Worm (Caenorhabditis elegans) whole organism, L1 larva: ENCODE data around the gene clec-148.

Source experiments
- F16B12.6 ChIP-seq: fragments of 150-350 bp; optimal IDR thresholded peaks from 2 replicates; lab custom pipeline; 2014; ENCODE audit warnings: missing biosample characterization, missing genetic modification characterization
- Y116A8C.19 ChIP-seq: sonication (generic microtip); optimal IDR thresholded peaks from 2 replicates; lab custom pipeline; 2016; ENCODE audit warnings: missing compliant biosample characterization, missing genetic modification characterization, borderline replicate concordance
- aha-1 ChIP-seq: fragments of 150-350 bp; optimal IDR thresholded peaks from 2 replicates; lab custom pipeline; 2014; ENCODE audit warnings: missing biosample characterization, missing genetic modification characterization
- alr-1 ChIP-seq: fragments of 200-800 bp; sonication (Bioruptor generic); optimal IDR thresholded peaks from 2 replicates; lab custom pipeline; 2018; ENCODE audit warnings: borderline replicate concordance, mild to moderate bottlenecking, missing genetic modification characterization, missing compliant biosample characterization
- ceh-88 ChIP-seq: fragments of 200-800 bp; sonication (Bioruptor generic); IDR thresholded peaks from 2 replicates; pipeline ENCODE4 v1.3.6; 2022; ENCODE audit warnings: missing genetic modification characterization, missing compliant biosample characterization
- ceh-90 ChIP-seq: sonication (generic microtip); optimal IDR thresholded peaks from 2 replicates; lab custom pipeline; 2016; ENCODE audit warnings: missing genetic modification characterization, missing compliant biosample characterization
- ces-1 ChIP-seq: fragments of 150-350 bp; optimal IDR thresholded peaks from 2 replicates; lab custom pipeline; 2014; ENCODE audit warnings: missing biosample characterization, missing genetic modification reagents, missing genetic modification characterization
- dsc-1 ChIP-seq: sonication (generic microtip); optimal IDR thresholded peaks from 2 replicates; lab custom pipeline; 2016; ENCODE audit warnings: mild to moderate bottlenecking, missing genetic modification characterization, missing compliant biosample characterization
- efl-1 ChIP-seq, 4 experiments: fragments of 150-350 bp; optimal IDR thresholded peaks in 3 of 4; peaks in 1 of 4; 1 replicate in 1 of 4; 2 replicates in 3 of 4; lab custom pipeline; 2014; ENCODE audit warnings: missing biosample characterization in 2 of 4, missing genetic modification characterization in 2 of 4, missing genetic modification reagents in 2 of 4
- efl-3 ChIP-seq: fragments of 200-800 bp; sonication (Bioruptor generic); optimal IDR thresholded peaks from 2 replicates; lab custom pipeline; 2018; ENCODE audit warnings: mild to moderate bottlenecking, missing genetic modification characterization, missing compliant biosample characterization
- egl-27 ChIP-seq, 2 experiments: fragments of 150-350 bp in 1 of 2; sonication (generic microtip); optimal IDR thresholded peaks; 3 replicates each; lab custom pipeline; 2017 to 2018; ENCODE audit warnings: missing biosample characterization in 2 of 2, missing genetic modification characterization in 2 of 2, missing genetic modification reagents in 2 of 2
- elt-2 ChIP-seq: sonication (generic microtip); optimal IDR thresholded peaks from 2 replicates; lab custom pipeline; 2016; ENCODE audit warnings: missing genetic modification characterization, mild to moderate bottlenecking, inconsistent platforms, missing compliant biosample characterization, missing genetic modification reagents
- ets-5 ChIP-seq: fragments of 200-800 bp; sonication (Bioruptor generic); IDR thresholded peaks from 2 replicates; pipeline ENCODE4 v1.3.6; 2022; ENCODE audit warnings: missing genetic modification characterization, missing compliant biosample characterization
- fkh-8 ChIP-seq: sonication (generic microtip); optimal IDR thresholded peaks from 2 replicates; lab custom pipeline; 2016; ENCODE audit warnings: mild to moderate bottlenecking, missing genetic modification characterization, missing compliant biosample characterization
- grh-1 ChIP-seq: fragments of 200-800 bp; sonication (Bioruptor generic); IDR thresholded peaks from 2 replicates; pipeline ENCODE4 v1.3.6; 2022; ENCODE audit warnings: missing genetic modification reagents, missing genetic modification characterization, missing compliant biosample characterization
- hlh-4 ChIP-seq: sonication (generic microtip); optimal IDR thresholded peaks from 2 replicates; lab custom pipeline; 2016; ENCODE audit warnings: mild to moderate bottlenecking, missing genetic modification characterization, missing compliant biosample characterization
- jun-1 ChIP-seq: fragments of 150-350 bp; optimal IDR thresholded peaks from 2 replicates; lab custom pipeline; 2014; ENCODE audit warnings: missing biosample characterization, missing genetic modification reagents, missing genetic modification characterization
- lin-35 ChIP-seq, 2 experiments: fragments of 150-350 bp; optimal IDR thresholded peaks; 2 replicates each; lab custom pipeline; 2014; ENCODE audit warnings: missing biosample characterization in 2 of 2, missing genetic modification characterization in 2 of 2, missing genetic modification reagents in 2 of 2
- lin-39 ChIP-seq: fragments of 150-350 bp; optimal IDR thresholded peaks from 2 replicates; lab custom pipeline; 2014; ENCODE audit warnings: missing biosample characterization, missing genetic modification reagents, missing genetic modification characterization
- lir-3 ChIP-seq: sonication (generic microtip); optimal IDR thresholded peaks from 2 replicates; lab custom pipeline; 2016; ENCODE audit warnings: mild to moderate bottlenecking, missing genetic modification characterization, moderate library complexity, missing compliant biosample characterization; ENCODE audit not compliant: poor library complexity
- mab-9 ChIP-seq: fragments of 200-800 bp; sonication (Bioruptor generic); IDR thresholded peaks from 2 replicates; pipeline ENCODE4 v1.3.6; 2022; ENCODE audit warnings: missing genetic modification reagents, missing genetic modification characterization, missing compliant biosample characterization
- mef-2 ChIP-seq: fragments of 150-350 bp; optimal IDR thresholded peaks from 2 replicates; lab custom pipeline; 2014; ENCODE audit warnings: missing biosample characterization, missing genetic modification characterization
- nhr-11 ChIP-seq: fragments of 150-350 bp; optimal IDR thresholded peaks from 2 replicates; lab custom pipeline; 2014; ENCODE audit warnings: missing biosample characterization, missing genetic modification characterization
- nhr-12 ChIP-seq: sonication (generic microtip); optimal IDR thresholded peaks from 2 replicates; lab custom pipeline; 2017; ENCODE audit warnings: missing biosample characterization, missing genetic modification characterization
- nhr-19 ChIP-seq: fragments of 200-800 bp; sonication (Bioruptor generic); conservative IDR thresholded peaks from 2 replicates; pipeline ENCODE4 v1.3.6; 2022; ENCODE audit warnings: missing genetic modification characterization, missing compliant biosample characterization
- nhr-20 ChIP-seq: sonication (generic microtip); optimal IDR thresholded peaks from 2 replicates; lab custom pipeline; 2016; ENCODE audit warnings: mild to moderate bottlenecking, missing genetic modification characterization, missing compliant biosample characterization
- nhr-47 ChIP-seq: sonication (generic microtip); optimal IDR thresholded peaks from 2 replicates; lab custom pipeline; 2016; ENCODE audit warnings: mild to moderate bottlenecking, missing genetic modification characterization, moderate library complexity, missing compliant biosample characterization
- nhr-76 ChIP-seq: sonication (generic microtip); optimal IDR thresholded peaks from 2 replicates; lab custom pipeline; 2017; ENCODE audit warnings: missing biosample characterization, missing genetic modification characterization
- nhr-77 ChIP-seq: fragments of 150-350 bp; optimal IDR thresholded peaks from 2 replicates; lab custom pipeline; 2014; ENCODE audit warnings: missing biosample characterization, missing genetic modification characterization
- nhr-85 ChIP-seq: sonication (generic microtip); peaks from one replicate; lab custom pipeline; 2016; ENCODE audit warnings: missing genetic modification characterization, inconsistent platforms, missing compliant biosample characterization
- nhr-90 ChIP-seq: sonication (generic microtip); optimal IDR thresholded peaks from 2 replicates; lab custom pipeline; 2016; ENCODE audit warnings: mild to moderate bottlenecking, missing genetic modification characterization, missing compliant biosample characterization; ENCODE audit not compliant: poor library complexity
- pax-3 ChIP-seq: fragments of 200-800 bp; sonication (Bioruptor generic); optimal IDR thresholded peaks from 2 replicates; lab custom pipeline; 2018; ENCODE audit warnings: mild to moderate bottlenecking, missing genetic modification characterization, moderate library complexity, missing compliant biosample characterization
- pqm-1 ChIP-seq: sonication (generic microtip); optimal IDR thresholded peaks from 3 replicates; lab custom pipeline; 2017; ENCODE audit warnings: missing biosample characterization, missing genetic modification characterization
- snpc-4 ChIP-seq: fragments of 150-350 bp; optimal IDR thresholded peaks from 2 replicates; lab custom pipeline; 2014; ENCODE audit warnings: missing biosample characterization, missing genetic modification characterization
- sox-4 ChIP-seq: sonication (generic microtip); optimal IDR thresholded peaks from 2 replicates; lab custom pipeline; 2016; ENCODE audit warnings: missing genetic modification characterization, missing compliant biosample characterization
- sptf-1 ChIP-seq: fragments of 150-350 bp; optimal IDR thresholded peaks from 2 replicates; lab custom pipeline; 2014; ENCODE audit warnings: missing biosample characterization, missing genetic modification characterization
- sup-37 ChIP-seq: fragments of 200-800 bp; sonication (Bioruptor generic); optimal IDR thresholded peaks from 2 replicates; lab custom pipeline; 2018; ENCODE audit warnings: mild to moderate bottlenecking, missing genetic modification characterization, missing compliant biosample characterization
- tbx-2 ChIP-seq: sonication (generic microtip); optimal IDR thresholded peaks from 2 replicates; lab custom pipeline; 2016; ENCODE audit warnings: missing genetic modification characterization, missing compliant biosample characterization
- unc-130 ChIP-seq: fragments of 150-350 bp; optimal IDR thresholded peaks from 2 replicates; lab custom pipeline; 2017; ENCODE audit warnings: missing biosample characterization, missing genetic modification characterization, inconsistent platforms
- xbp-1 ChIP-seq: sonication (generic microtip); optimal IDR thresholded peaks from 2 replicates; lab custom pipeline; 2016; ENCODE audit warnings: missing genetic modification characterization, missing compliant biosample characterization
- zag-1 ChIP-seq: fragments of 150-350 bp; optimal IDR thresholded peaks from 2 replicates; lab custom pipeline; 2014; ENCODE audit warnings: missing biosample characterization, missing genetic modification characterization
- zip-4 ChIP-seq: fragments of 200-800 bp; sonication (Bioruptor generic); optimal IDR thresholded peaks from 2 replicates; lab custom pipeline; 2018; ENCODE audit warnings: mild to moderate bottlenecking, missing genetic modification characterization, moderate library complexity, missing compliant biosample characterization
- ztf-4 ChIP-seq: fragments of 150-350 bp; optimal IDR thresholded peaks from 2 replicates; lab custom pipeline; 2014; ENCODE audit warnings: missing biosample characterization, missing genetic modification characterization

Gene clec-148

ce11 chrIII:187829-188228, 12.2 kb upstream of the clec-148 start, which contains the start of gene mxl-2:
Gene mxl-2 (minus strand): TSS chrIII:188131.
- TF ChIP-seq alr-1 (tag; lab: Kevin White, UChicago) (no peak), sptf-1 (tag; lab: Kevin White, UChicago) (no peak), lir-3 (no peak), nhr-19 (GFP tag; lab: Robert Waterston, UW) (no peak), efl-1 (optimal IDR thresholded peaks at IDR 0.05; lab: Kevin White, UChicago) (no peak), efl-1 (GFP tag; optimal IDR thresholded peaks at IDR 0.05 in 1 of 2; lab: Kevin White, UChicago) (peak in 1 of 2 experiments; percentile 22)

- TF ChIP-seq efl-1 (optimal IDR thresholded peaks at IDR 0.05; lab: Kevin White, UChicago) (no peak), efl-1 (GFP tag; optimal IDR thresholded peaks at IDR 0.05 in 1 of 2; lab: Kevin White, UChicago) (peak in 1 of 2 experiments; percentile 64), hlh-4 (tag; lab: Kevin White, UChicago) (no peak)
Observed at ce11 chrIII:184335-184734, 8.7 kb upstream of the clec-148 start.

- TF ChIP-seq F16B12.6 (tag; lab: Kevin White, UChicago) (no peak), elt-2 (tag; lab: Kevin White, UChicago) (peak; percentile 39)
Observed at ce11 chrIII:183072-183471, 7.4 kb upstream of the clec-148 start.

ce11 chrIII:182080-182479, 6.4 kb upstream of the clec-148 start, which contains the start of gene F40G9.15:
Gene F40G9.15 (plus strand): TSS chrIII:182380.
- TF ChIP-seq ceh-90 (tag; lab: Kevin White, UChicago) (no peak), sox-4 (no peak), ces-1 (GFP tag; lab: Kevin White, UChicago) (no peak), dsc-1 (tag; lab: Kevin White, UChicago) (no peak), zip-4 (GFP tag; lab: Kevin White, UChicago) (no peak), zag-1 (no peak), ztf-4 (no peak), pqm-1 (no peak), ceh-88 (GFP tag; lab: Robert Waterston, UW) (no peak), unc-130 (tag; lab: Kevin White, UChicago) (no peak), nhr-76 (no peak), egl-27 (tag; optimal IDR thresholded peaks at IDR 0.05; lab: Kevin White, UChicago) (no peak), hlh-4 (tag; lab: Kevin White, UChicago) (no peak), Y116A8C.19 (no peak), tbx-2 (tag; lab: Kevin White, UChicago) (no peak), nhr-12 (no peak), nhr-20 (tag; lab: Kevin White, UChicago) (no peak)

DNA sequence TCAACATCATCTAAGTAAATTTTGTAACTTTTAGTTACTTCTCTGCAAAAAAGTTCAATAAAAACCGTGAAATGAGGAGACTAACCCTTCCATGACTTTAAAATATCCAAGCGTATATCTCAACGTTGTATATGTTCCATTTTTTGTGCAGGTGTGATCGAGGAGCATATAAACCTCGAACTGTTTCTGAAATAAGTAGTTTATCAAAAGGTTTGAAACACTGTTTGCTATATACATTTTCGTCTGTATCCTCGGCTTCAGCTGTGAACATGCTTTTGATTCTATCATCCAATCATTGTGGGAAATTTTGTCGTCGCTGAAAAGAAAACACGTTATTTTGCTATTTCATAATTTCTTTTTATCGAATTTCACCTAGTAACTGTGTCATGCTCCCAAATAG, 5.3 kb upstream of the clec-148 start, which contains the start of gene F40G9.5:
Gene F40G9.5, plus strand, starts transcription at position 301 of the 400 bp plus-strand sequence.
- TF ChIP-seq nhr-11 = no peak
- TF ChIP-seq zip-4 (GFP tag; lab: Kevin White, UChicago) = no peak
- no peak for TF ChIP-seq dsc-1 (tag; lab: Kevin White, UChicago)
- TF ChIP-seq nhr-47 (tag; lab: Kevin White, UChicago) = no peak
- no peak for TF ChIP-seq lin-39
- no peak for TF ChIP-seq efl-3 (GFP tag; lab: Kevin White, UChicago)
- no peak for TF ChIP-seq mef-2 (tag; lab: Kevin White, UChicago)
- TF ChIP-seq hlh-4 (tag; lab: Kevin White, UChicago) = no peak
- no peak for TF ChIP-seq ets-5 (GFP tag; lab: Robert Waterston, UW)
- TF ChIP-seq snpc-4 (tag; lab: Kevin White, UChicago) = no peak
- no peak for TF ChIP-seq sup-37 (GFP tag; lab: Kevin White, UChicago)
- TF ChIP-seq, all 84 proteins: peak for 0

DNA sequence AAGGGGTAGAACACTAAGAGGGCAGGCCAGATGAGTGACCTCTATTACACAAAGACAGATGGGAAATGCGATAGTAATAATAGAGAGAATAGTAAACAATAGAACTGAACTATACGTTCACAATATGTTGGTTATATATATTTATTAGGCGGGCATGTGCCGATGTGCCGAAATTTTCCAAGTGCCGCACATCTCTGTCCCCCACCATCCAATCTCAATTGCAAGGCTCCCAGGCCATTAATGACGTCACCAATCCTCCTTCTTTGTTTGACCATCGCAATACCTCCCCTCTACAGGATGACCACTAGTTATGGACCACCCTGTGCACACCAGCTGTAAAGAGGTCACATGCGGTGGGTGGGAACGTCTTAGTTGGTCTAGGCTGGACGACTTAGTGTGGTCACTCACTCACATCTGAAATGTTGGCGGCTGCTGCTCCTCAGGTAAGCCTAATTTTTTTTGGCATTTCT, 3.5 kb upstream of the clec-148 start, which contains the start of gene F40G9.6:
Gene F40G9.6, plus strand, starts transcription at position 420 of the 470 bp plus-strand sequence.
- TF ChIP-seq dsc-1 (tag; lab: Kevin White, UChicago) (no peak), zag-1 (no peak), ets-5 (GFP tag; lab: Robert Waterston, UW) (no peak), fkh-8 (no peak), mab-9 (GFP tag; lab: Robert Waterston, UW) (no peak), pqm-1 (no peak), pax-3 (tag; lab: Kevin White, UChicago) (no peak), aha-1 (tag; lab: Kevin White, UChicago) (no peak), ces-1 (GFP tag; lab: Kevin White, UChicago) (no peak), nhr-77 (tag; lab: Kevin White, UChicago) (no peak), lin-35 (GFP tag; optimal IDR thresholded peaks at IDR 0.05; lab: Kevin White, UChicago) (no peak), nhr-85 (tag; lab: Kevin White, UChicago) (no peak), F16B12.6 (tag; lab: Kevin White, UChicago) (no peak), nhr-90 (tag; lab: Kevin White, UChicago) (no peak), jun-1 (tag; lab: Kevin White, UChicago) (no peak), grh-1 (GFP tag; lab: Robert Waterston, UW) (no peak), xbp-1 (no peak)
